Fruit fly (Drosophila melanogaster) ovary, adult (tissue): ENCODE measurements around the gene CG16762.
A peak's percentile ranks its signal among the peaks of the same experiment; 100 is the strongest.

ENCODE experiments used
- CG17801 ChIP-seq: fragments of 200-800 bp; optimal IDR thresholded peaks from 2 replicates; lab custom pipeline; 2019; ENCODE audit warnings: missing biosample characterization, mild to moderate bottlenecking, missing genetic modification characterization, moderate library complexity; ENCODE audit not compliant: partially characterized antibody

The CG16762 gene

dm6 chr3L:2458763-2459162, 16.7 kb downstream of the CG16762 start:
- TF ChIP-seq CG17801 (GFP tag; lab: Kevin White, UChicago), result no peak

dm6 chr3L:2457557-2458240, 17.7 kb downstream of the CG16762 start:
- TF ChIP-seq CG17801 (GFP tag; lab: Kevin White, UChicago), result no peak

dm6 chr3L:2456868-2457267, 18.5 kb downstream of the CG16762 start:
- no peak for TF ChIP-seq CG17801 (GFP tag; lab: Kevin White, UChicago)

dm6 chr3L:2446201-2446600, 29.2 kb downstream of the CG16762 start:
- no peak for TF ChIP-seq CG17801 (GFP tag; lab: Kevin White, UChicago)

- TF ChIP-seq CG17801 (GFP tag; lab: Kevin White, UChicago), result no peak
Observed at dm6 chr3L:2442330-2442729, 33.1 kb downstream of the CG16762 start.

dm6 chr3L:2441831-2442230, 33.6 kb downstream of the CG16762 start:
- no peak for TF ChIP-seq CG17801 (GFP tag; lab: Kevin White, UChicago)

dm6 chr3L:2438609-2439422, 36.6 kb downstream of the CG16762 start:
- TF ChIP-seq CG17801 (GFP tag; lab: Kevin White, UChicago), result peak; percentile 52

dm6 chr3L:2437571-2437970, 37.8 kb downstream of the CG16762 start:
- no peak for TF ChIP-seq CG17801 (GFP tag; lab: Kevin White, UChicago)

- TF ChIP-seq CG17801 (GFP tag; lab: Kevin White, UChicago), result no peak
Observed at dm6 chr3L:2436754-2437335, 38.6 kb downstream of the CG16762 start.

dm6 chr3L:2434179-2434578, 41.2 kb downstream of the CG16762 start:
- no peak for TF ChIP-seq CG17801 (GFP tag; lab: Kevin White, UChicago)

- TF ChIP-seq CG17801 (GFP tag; lab: Kevin White, UChicago), result no peak
Observed at dm6 chr3L:2433358-2433757, 42.1 kb downstream of the CG16762 start.

- TF ChIP-seq CG17801 (GFP tag; lab: Kevin White, UChicago), result no peak
Observed at dm6 chr3L:2431340-2431739, 44.1 kb downstream of the CG16762 start.

dm6 chr3L:2428488-2429302, 46.7 kb downstream of the CG16762 start:
- peak; percentile 72 for TF ChIP-seq CG17801 (GFP tag; lab: Kevin White, UChicago)

dm6 chr3L:2427151-2427550, 48.3 kb downstream of the CG16762 start:
- no peak for TF ChIP-seq CG17801 (GFP tag; lab: Kevin White, UChicago)
